Fruit fly (Drosophila melanogaster): ENCODE measurements around the gene Grp170.

The Grp170 gene

DNA sequence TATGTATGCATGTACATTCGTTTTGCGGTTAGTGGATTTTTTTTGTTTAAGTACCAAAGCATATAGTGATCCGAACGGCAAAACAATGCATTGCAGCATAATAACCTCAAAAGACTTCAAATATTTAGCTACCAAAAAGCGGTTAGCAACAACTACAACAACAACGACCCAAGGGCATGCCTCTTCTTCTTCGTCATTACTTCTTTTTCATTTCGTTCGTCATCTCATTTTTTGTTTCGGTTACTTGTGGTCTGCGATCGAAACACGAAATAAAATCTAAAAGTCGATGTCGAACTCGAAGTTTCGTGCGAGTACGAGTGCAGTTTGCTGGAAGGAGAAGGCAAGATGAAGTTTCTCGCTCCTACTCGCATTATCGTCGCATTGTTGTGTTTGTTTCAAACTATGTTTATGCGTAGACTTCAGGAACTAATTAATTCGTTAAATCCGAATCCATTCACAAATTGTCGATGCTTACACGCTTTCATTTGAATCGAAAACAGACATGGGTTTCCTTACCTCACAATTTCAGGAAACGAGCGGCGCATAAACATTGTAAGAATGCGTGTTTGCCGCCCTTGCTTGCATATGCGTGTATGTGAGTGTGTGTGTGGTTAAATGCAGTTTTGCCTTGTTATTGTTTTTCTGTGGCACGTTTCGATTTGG, 24.0 kb upstream of the Grp170 start (continued):
- TF ChIP-seq CG2889 (GFP tag; IDR thresholded peaks at IDR 0.05) = no peak
- TF ChIP-seq CG13775 (GFP tag; optimal IDR thresholded peaks at IDR 0.05) = peak; percentile 70
- peak; percentile 89 for TF ChIP-seq unpg (GFP tag; optimal IDR thresholded peaks at IDR 0.05)
- TF ChIP-seq CG15514 (GFP tag; optimal IDR thresholded peaks at IDR 0.05) = peak; percentile 1
- TF ChIP-seq CG14014 (GFP tag; IDR thresholded peaks at IDR 0.05) = peak; percentile 53; the same call in 1 of the 2 replicates
- TF ChIP-seq ssp (GFP tag; IDR thresholded peaks at IDR 0.05) = peak; percentile 51; the same call in 1 of the 2 replicates
- peak; percentile 76 to 79 for TF ChIP-seq Pdp1 (GFP tag; optimal IDR thresholded peaks at IDR 0.05)
- TF ChIP-seq CG43689 (GFP tag; IDR thresholded peaks at IDR 0.05) = peak; percentile 72
- 0 out of 3 replicates have a peak, but pooled peaks have one; percentile 13 for TF ChIP-seq jigr1 (GFP tag; IDR thresholded peaks at IDR 0.05)
- TF ChIP-seq eyg (GFP tag; optimal IDR thresholded peaks at IDR 0.05) = peak; percentile 53
- peak; percentile 79 for TF ChIP-seq CG4424 (GFP tag; optimal IDR thresholded peaks at IDR 0.05)
- TF ChIP-seq chif (GFP tag; optimal IDR thresholded peaks at IDR 0.05) = peak; percentile 74 to 81
- TF ChIP-seq Meics (GFP tag; optimal IDR thresholded peaks at IDR 0.05) = peak; percentile 27
- no peak for TF ChIP-seq pan (optimal IDR thresholded peaks at IDR 0.05)
- peak in 1 of 2 experiments; percentile 88 for TF ChIP-seq pan (GFP tag; optimal IDR thresholded peaks at IDR 0.05 in 1 of 2, IDR thresholded peaks at IDR 0.05 in 1 of 2)
- no peak for TF ChIP-seq pfk (GFP tag; optimal IDR thresholded peaks at IDR 0.05)
- TF ChIP-seq C15 (GFP tag; IDR thresholded peaks at IDR 0.05) = no peak
- peak; percentile 78 for TF ChIP-seq CG12236 (GFP tag; optimal IDR thresholded peaks at IDR 0.05)
- TF ChIP-seq CG14860 (GFP tag; IDR thresholded peaks at IDR 0.05; ENCODE audit: partially characterized antibody) = no peak
- TF ChIP-seq CG18619 (GFP tag; optimal IDR thresholded peaks at IDR 0.05) = peak; percentile 47
- peak; percentile 73 for TF ChIP-seq CrebB (tag; optimal IDR thresholded peaks at IDR 0.05)
- peak; percentile 83 for TF ChIP-seq CG3407 (GFP tag; optimal IDR thresholded peaks at IDR 0.05)
- TF ChIP-seq gcm (GFP tag; optimal IDR thresholded peaks at IDR 0.05) = peak; percentile 89
- TF ChIP-seq Atf6 (GFP tag; IDR thresholded peaks at IDR 0.05) = peak; percentile 47; the same call in 1 of the 2 replicates
- peak; percentile 67 for TF ChIP-seq CG12769 (tag; optimal IDR thresholded peaks at IDR 0.05)
- peak; percentile 7 for TF ChIP-seq D (optimal IDR thresholded peaks at IDR 0.05)
- TF ChIP-seq D (GFP tag; optimal IDR thresholded peaks at IDR 0.05) = peak; percentile 81
- no peak for TF ChIP-seq Sin3A (optimal IDR thresholded peaks at IDR 0.05)
- peak; percentile 71 for TF ChIP-seq ranshi (GFP tag; IDR thresholded peaks at IDR 0.05)
- peak in 1 of 3 experiments; percentile 87 for TF ChIP-seq lola (GFP tag; optimal IDR thresholded peaks at IDR 0.05)
- peak; percentile 82 for TF ChIP-seq CG11695 (GFP tag; IDR thresholded peaks at IDR 0.05)
- TF ChIP-seq Six4 (GFP tag; optimal IDR thresholded peaks at IDR 0.05) = peak; percentile 76
- no peak for TF ChIP-seq ato (GFP tag; IDR thresholded peaks at IDR 0.05; ENCODE audit: partially characterized antibody)
- peak; percentile 29 for TF ChIP-seq vfl (GFP tag; optimal IDR thresholded peaks at IDR 0.05)
- TF ChIP-seq CG2678 (tag; optimal IDR thresholded peaks at IDR 0.05) = peak; percentile 74
- no peak for TF ChIP-seq hb (GFP tag; IDR thresholded peaks at IDR 0.05; ENCODE audit: partially characterized antibody)
- TF ChIP-seq CG12299 (tag; optimal IDR thresholded peaks at IDR 0.05) = peak; percentile 44
- TF ChIP-seq sug (tag; optimal IDR thresholded peaks at IDR 0.05) = no peak
- peak; percentile 40 for TF ChIP-seq Jarid2 (GFP tag; optimal IDR thresholded peaks at IDR 0.05)
- no peak for TF ChIP-seq CG4282 (GFP tag; optimal IDR thresholded peaks at IDR 0.05)
- TF ChIP-seq fru (optimal IDR thresholded peaks at IDR 0.05) = no peak
- peak; percentile 80 for TF ChIP-seq PHDP (tag; optimal IDR thresholded peaks at IDR 0.05)
- peak; percentile 49; the same call in 1 of the 3 replicates for TF ChIP-seq CG11093 (GFP tag; IDR thresholded peaks at IDR 0.05)
- TF ChIP-seq CG4707 (GFP tag; optimal IDR thresholded peaks at IDR 0.05) = peak; percentile 79
- peak; percentile 84 for TF ChIP-seq phol (tag; optimal IDR thresholded peaks at IDR 0.05)
- no peak for TF ChIP-seq Dref (GFP tag; IDR thresholded peaks at IDR 0.05)
- no peak for TF ChIP-seq Lpt (GFP tag; optimal IDR thresholded peaks at IDR 0.05)
- peak; percentile 41 for TF ChIP-seq CG3838 (GFP tag; optimal IDR thresholded peaks at IDR 0.05)
- peak; percentile 75 for TF ChIP-seq shn (GFP tag; optimal IDR thresholded peaks at IDR 0.05)
- peak; percentile 89 for TF ChIP-seq CG31441 (GFP tag; IDR thresholded peaks at IDR 0.05)

Data from whole organism, embryonic.